Worm (Caenorhabditis elegans) whole organism, L1 larva: ENCODE measurements around the gene K09A9.8.
A peak's percentile ranks its signal among the peaks of the same experiment; 100 is the strongest.

Experiments used
- C34B4.2 ChIP-seq: sonication (generic microtip); optimal IDR thresholded peaks from 2 replicates; lab custom pipeline; 2017; ENCODE audit warnings: mild to moderate bottlenecking, missing genetic modification characterization, missing compliant biosample characterization
- F16B12.6 ChIP-seq: fragments of 150-350 bp; optimal IDR thresholded peaks from 2 replicates; lab custom pipeline; 2014; ENCODE audit warnings: missing biosample characterization, missing genetic modification characterization
- Y116A8C.19 ChIP-seq: sonication (generic microtip); optimal IDR thresholded peaks from 2 replicates; lab custom pipeline; 2016; ENCODE audit warnings: missing compliant biosample characterization, missing genetic modification characterization, borderline replicate concordance
- ces-1 ChIP-seq: fragments of 150-350 bp; optimal IDR thresholded peaks from 2 replicates; lab custom pipeline; 2014; ENCODE audit warnings: missing biosample characterization, missing genetic modification reagents, missing genetic modification characterization
- dpl-1 ChIP-seq, 3 experiments: fragments of 150-350 bp in 2 of 3; sonication (generic microtip) in 1 of 3; optimal IDR thresholded peaks; 2 replicates each; lab custom pipeline; 2014 to 2017; ENCODE audit warnings: missing biosample characterization in 3 of 3, missing genetic modification characterization in 3 of 3, missing genetic modification reagents in 3 of 3
- dsc-1 ChIP-seq: sonication (generic microtip); optimal IDR thresholded peaks from 2 replicates; lab custom pipeline; 2016; ENCODE audit warnings: mild to moderate bottlenecking, missing genetic modification characterization, missing compliant biosample characterization
- efl-1 ChIP-seq, 4 experiments: fragments of 150-350 bp; optimal IDR thresholded peaks in 3 of 4; peaks in 1 of 4; 1 replicate in 1 of 4; 2 replicates in 3 of 4; lab custom pipeline; 2014; ENCODE audit warnings: missing biosample characterization in 2 of 4, missing genetic modification characterization in 2 of 4, missing genetic modification reagents in 2 of 4
- efl-3 ChIP-seq: fragments of 200-800 bp; sonication (Bioruptor generic); optimal IDR thresholded peaks from 2 replicates; lab custom pipeline; 2018; ENCODE audit warnings: mild to moderate bottlenecking, missing genetic modification characterization, missing compliant biosample characterization
- egl-27 ChIP-seq, 2 experiments: fragments of 150-350 bp in 1 of 2; sonication (generic microtip); optimal IDR thresholded peaks; 3 replicates each; lab custom pipeline; 2017 to 2018; ENCODE audit warnings: missing biosample characterization in 2 of 2, missing genetic modification characterization in 2 of 2, missing genetic modification reagents in 2 of 2
- elt-2 ChIP-seq: sonication (generic microtip); optimal IDR thresholded peaks from 2 replicates; lab custom pipeline; 2016; ENCODE audit warnings: missing genetic modification characterization, mild to moderate bottlenecking, inconsistent platforms, missing compliant biosample characterization, missing genetic modification reagents
- fkh-4 ChIP-seq: sonication (generic microtip); optimal IDR thresholded peaks from 2 replicates; lab custom pipeline; 2016; ENCODE audit warnings: missing compliant biosample characterization, missing genetic modification characterization, borderline replicate concordance
- fkh-8 ChIP-seq: sonication (generic microtip); optimal IDR thresholded peaks from 2 replicates; lab custom pipeline; 2016; ENCODE audit warnings: mild to moderate bottlenecking, missing genetic modification characterization, missing compliant biosample characterization
- hpl-2 ChIP-seq: fragments of 150-350 bp; optimal IDR thresholded peaks from 2 replicates; lab custom pipeline; 2014; ENCODE audit warnings: missing biosample characterization, missing genetic modification reagents, missing genetic modification characterization
- irx-1 ChIP-seq: sonication (generic microtip); optimal IDR thresholded peaks from 2 replicates; lab custom pipeline; 2016; ENCODE audit warnings: missing genetic modification characterization, missing compliant biosample characterization
- lin-14 ChIP-seq: fragments of 200-800 bp; sonication (Bioruptor generic); optimal IDR thresholded peaks from 2 replicates; lab custom pipeline; 2018; ENCODE audit warnings: mild to moderate bottlenecking, missing genetic modification characterization, moderate library complexity, missing compliant biosample characterization
- lin-35 ChIP-seq, 2 experiments: fragments of 150-350 bp; optimal IDR thresholded peaks; 2 replicates each; lab custom pipeline; 2014; ENCODE audit warnings: missing biosample characterization in 2 of 2, missing genetic modification characterization in 2 of 2, missing genetic modification reagents in 2 of 2
- lir-3 ChIP-seq: sonication (generic microtip); optimal IDR thresholded peaks from 2 replicates; lab custom pipeline; 2016; ENCODE audit warnings: mild to moderate bottlenecking, missing genetic modification characterization, moderate library complexity, missing compliant biosample characterization; ENCODE audit not compliant: poor library complexity
- lsy-2 ChIP-seq, 2 experiments: fragments of 150-350 bp; optimal IDR thresholded peaks; 2 replicates each; lab custom pipeline; 2014; ENCODE audit warnings: missing biosample characterization in 2 of 2, missing genetic modification characterization in 2 of 2
- mep-1 ChIP-seq: fragments of 150-350 bp; optimal IDR thresholded peaks from 2 replicates; lab custom pipeline; 2014; ENCODE audit warnings: missing biosample characterization, missing genetic modification characterization
- nhr-19 ChIP-seq: fragments of 200-800 bp; sonication (Bioruptor generic); conservative IDR thresholded peaks from 2 replicates; pipeline ENCODE4 v1.3.6; 2022; ENCODE audit warnings: missing genetic modification characterization, missing compliant biosample characterization
- nhr-20 ChIP-seq: sonication (generic microtip); optimal IDR thresholded peaks from 2 replicates; lab custom pipeline; 2016; ENCODE audit warnings: mild to moderate bottlenecking, missing genetic modification characterization, missing compliant biosample characterization
- nhr-47 ChIP-seq: sonication (generic microtip); optimal IDR thresholded peaks from 2 replicates; lab custom pipeline; 2016; ENCODE audit warnings: mild to moderate bottlenecking, missing genetic modification characterization, moderate library complexity, missing compliant biosample characterization
- nhr-71 ChIP-seq: sonication (generic microtip); optimal IDR thresholded peaks from 2 replicates; lab custom pipeline; 2016; ENCODE audit warnings: mild to moderate bottlenecking, missing genetic modification characterization, moderate library complexity, missing compliant biosample characterization
- nhr-76 ChIP-seq: sonication (generic microtip); optimal IDR thresholded peaks from 2 replicates; lab custom pipeline; 2017; ENCODE audit warnings: missing biosample characterization, missing genetic modification characterization
- nhr-77 ChIP-seq: fragments of 150-350 bp; optimal IDR thresholded peaks from 2 replicates; lab custom pipeline; 2014; ENCODE audit warnings: missing biosample characterization, missing genetic modification characterization
- nhr-85 ChIP-seq: sonication (generic microtip); peaks from one replicate; lab custom pipeline; 2016; ENCODE audit warnings: missing genetic modification characterization, inconsistent platforms, missing compliant biosample characterization
- nhr-90 ChIP-seq: sonication (generic microtip); optimal IDR thresholded peaks from 2 replicates; lab custom pipeline; 2016; ENCODE audit warnings: mild to moderate bottlenecking, missing genetic modification characterization, missing compliant biosample characterization; ENCODE audit not compliant: poor library complexity
- pqm-1 ChIP-seq: sonication (generic microtip); optimal IDR thresholded peaks from 3 replicates; lab custom pipeline; 2017; ENCODE audit warnings: missing biosample characterization, missing genetic modification characterization
- rnt-1 ChIP-seq: sonication (generic microtip); optimal IDR thresholded peaks from 2 replicates; lab custom pipeline; 2016; ENCODE audit warnings: mild to moderate bottlenecking, missing genetic modification characterization, moderate library complexity, missing compliant biosample characterization
- snpc-4 ChIP-seq: fragments of 150-350 bp; optimal IDR thresholded peaks from 2 replicates; lab custom pipeline; 2014; ENCODE audit warnings: missing biosample characterization, missing genetic modification characterization
- snu-23 ChIP-seq: sonication (generic microtip); optimal IDR thresholded peaks from 2 replicates; lab custom pipeline; 2016; ENCODE audit warnings: missing genetic modification characterization, missing compliant biosample characterization
- sox-4 ChIP-seq: sonication (generic microtip); optimal IDR thresholded peaks from 2 replicates; lab custom pipeline; 2016; ENCODE audit warnings: missing genetic modification characterization, missing compliant biosample characterization
- swsn-7 ChIP-seq: sonication (generic microtip); optimal IDR thresholded peaks from 2 replicates; lab custom pipeline; 2016; ENCODE audit warnings: missing genetic modification characterization, missing compliant biosample characterization
- tbx-2 ChIP-seq: sonication (generic microtip); optimal IDR thresholded peaks from 2 replicates; lab custom pipeline; 2016; ENCODE audit warnings: missing genetic modification characterization, missing compliant biosample characterization
- unc-130 ChIP-seq: fragments of 150-350 bp; optimal IDR thresholded peaks from 2 replicates; lab custom pipeline; 2017; ENCODE audit warnings: missing biosample characterization, missing genetic modification characterization, inconsistent platforms
- vab-15 ChIP-seq: sonication (generic microtip); optimal IDR thresholded peaks from 2 replicates; lab custom pipeline; 2017; ENCODE audit warnings: missing genotype, mild to moderate bottlenecking, missing genetic modification characterization, missing compliant biosample characterization
- xbp-1 ChIP-seq: sonication (generic microtip); optimal IDR thresholded peaks from 2 replicates; lab custom pipeline; 2016; ENCODE audit warnings: missing genetic modification characterization, missing compliant biosample characterization
- zag-1 ChIP-seq: fragments of 150-350 bp; optimal IDR thresholded peaks from 2 replicates; lab custom pipeline; 2014; ENCODE audit warnings: missing biosample characterization, missing genetic modification characterization
- zip-4 ChIP-seq: fragments of 200-800 bp; sonication (Bioruptor generic); optimal IDR thresholded peaks from 2 replicates; lab custom pipeline; 2018; ENCODE audit warnings: mild to moderate bottlenecking, missing genetic modification characterization, moderate library complexity, missing compliant biosample characterization
- ztf-4 ChIP-seq: fragments of 150-350 bp; optimal IDR thresholded peaks from 2 replicates; lab custom pipeline; 2014; ENCODE audit warnings: missing biosample characterization, missing genetic modification characterization

K09A9.8 gene

DNA sequence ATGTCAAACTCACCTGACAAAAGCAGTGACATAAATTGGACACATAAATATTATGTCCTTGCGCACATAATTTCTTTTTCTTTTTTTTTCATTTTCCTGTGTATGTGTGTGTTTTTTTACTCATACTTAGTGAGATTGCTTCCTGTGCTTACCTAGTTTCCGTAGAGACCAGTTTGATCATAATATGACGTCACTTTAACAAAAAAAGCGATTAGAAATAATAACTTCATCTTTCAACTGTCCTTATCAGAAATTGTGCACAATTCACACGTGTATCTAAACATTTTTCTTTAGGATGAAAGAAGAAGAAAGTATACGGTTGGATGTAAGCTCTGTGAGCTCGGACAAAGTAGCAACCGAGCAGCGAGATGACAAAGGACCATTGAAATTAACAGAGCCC lies 25.1 kb upstream of the K09A9.8 start (continued):
- TF ChIP-seq lir-3 (tag; lab: Kevin White, UChicago) (no peak), C34B4.2 (tag; lab: Kevin White, UChicago) (no peak), nhr-76 (tag; lab: Kevin White, UChicago) (no peak), ces-1 (GFP tag; lab: Kevin White, UChicago) (no peak), egl-27 (tag; optimal IDR thresholded peaks at IDR 0.05; lab: Kevin White, UChicago) (no peak), Y116A8C.19 (tag; lab: Kevin White, UChicago) (no peak), efl-1 (optimal IDR thresholded peaks at IDR 0.05; lab: Kevin White, UChicago) (no peak), efl-1 (GFP tag; optimal IDR thresholded peaks at IDR 0.05 in 1 of 2; lab: Kevin White, UChicago) (peak in 1 of 2 experiments; percentile 79), lin-14 (GFP tag; lab: Kevin White, UChicago) (peak; percentile 45)

DNA sequence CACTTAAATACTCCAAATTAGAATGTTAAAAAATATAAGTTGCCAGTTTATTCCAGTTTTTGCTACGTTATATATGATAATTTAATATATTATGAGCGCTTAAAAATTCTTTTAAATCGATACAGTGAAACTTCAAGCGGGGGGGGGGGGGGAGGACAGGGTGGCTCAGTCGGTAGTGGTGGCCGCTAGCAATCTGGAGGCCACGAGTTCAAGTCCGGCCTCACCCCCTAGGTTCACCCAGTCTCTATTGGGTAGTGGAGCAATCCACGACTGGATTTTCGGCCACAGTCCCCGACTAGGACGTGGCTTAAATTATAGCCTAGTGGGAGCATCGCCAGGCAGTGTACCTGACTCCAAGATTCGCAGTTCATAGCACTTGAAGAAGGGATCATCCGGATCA lies 24.0 kb upstream of the K09A9.8 start:
- no peak for TF ChIP-seq ces-1 (GFP tag; lab: Kevin White, UChicago)
- no peak for TF ChIP-seq ztf-4 (tag; lab: Kevin White, UChicago)
- no peak for TF ChIP-seq F16B12.6
- TF ChIP-seq nhr-19 (GFP tag; lab: Robert Waterston, UW), result no peak
- no peak for TF ChIP-seq swsn-7
- TF ChIP-seq zag-1, result no peak
- TF ChIP-seq pqm-1 (tag; lab: Kevin White, UChicago), result no peak
- no peak for TF ChIP-seq lin-14 (GFP tag; lab: Kevin White, UChicago)
- TF ChIP-seq dpl-1 (GFP tag; optimal IDR thresholded peaks at IDR 0.05; lab: Kevin White, UChicago), result no peak
- TF ChIP-seq lsy-2 (tag; optimal IDR thresholded peaks at IDR 0.05; lab: Kevin White, UChicago), result no peak
- no peak for TF ChIP-seq vab-15 (tag; lab: Kevin White, UChicago)
- TF ChIP-seq fkh-4 (tag; lab: Kevin White, UChicago), result no peak

DNA sequence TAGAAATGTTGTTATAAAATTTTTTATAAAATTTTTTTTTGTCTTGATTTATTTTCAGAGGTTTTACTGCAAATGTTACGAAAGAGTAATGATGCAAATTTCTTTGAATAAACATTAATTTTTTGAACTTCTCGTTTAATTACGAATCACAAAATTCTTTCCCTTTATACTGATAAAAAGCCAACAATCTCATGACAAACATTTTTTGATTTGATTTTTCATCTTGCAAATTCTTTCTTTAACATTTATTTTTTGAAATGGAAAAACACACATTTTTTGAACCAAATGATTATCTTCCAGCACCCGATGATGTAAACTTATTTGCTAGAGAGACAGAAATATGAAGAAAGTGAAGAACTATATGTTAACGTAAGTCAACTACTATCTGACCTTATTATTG lies 23.2 kb upstream of the K09A9.8 start, which contains the start of gene K09E9.1:
TSS of gene K09E9.1 (plus strand) at position 301 of the 400 bp plus-strand sequence.
- TF ChIP-seq fkh-8 (tag; lab: Kevin White, UChicago), result no peak
- TF ChIP-seq nhr-20, result no peak
- TF ChIP-seq nhr-47, result no peak
- TF ChIP-seq elt-2 (tag; lab: Kevin White, UChicago), result no peak
- TF ChIP-seq efl-3 (GFP tag; lab: Kevin White, UChicago), result no peak
- no peak for TF ChIP-seq snpc-4 (tag; lab: Kevin White, UChicago)
- TF ChIP-seq egl-27 (tag; optimal IDR thresholded peaks at IDR 0.05; lab: Kevin White, UChicago), result no peak
- TF ChIP-seq zip-4 (GFP tag; lab: Kevin White, UChicago), result no peak
- no peak for TF ChIP-seq nhr-19 (GFP tag; lab: Robert Waterston, UW)
- no peak for TF ChIP-seq hpl-2
- no peak for TF ChIP-seq xbp-1

DNA sequence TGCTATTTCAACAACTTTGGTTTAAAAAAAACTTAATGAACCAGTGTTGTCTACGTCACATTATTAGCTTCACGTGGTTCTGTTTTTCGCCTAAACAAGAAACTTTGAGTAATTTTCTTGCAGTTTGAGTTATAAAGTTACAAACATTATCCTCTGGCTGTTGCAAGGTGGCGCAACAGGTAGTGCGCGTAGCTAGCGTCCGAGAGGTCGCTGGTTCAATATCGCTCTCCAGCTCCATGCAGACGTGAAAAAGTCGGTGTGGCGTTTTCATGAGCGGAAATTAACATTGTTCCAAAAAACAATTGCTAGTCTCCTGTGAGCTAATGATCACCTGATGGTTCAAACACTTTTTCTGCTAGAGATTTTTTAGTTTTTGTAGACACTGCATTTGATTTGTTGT lies 22.3 kb upstream of the K09A9.8 start:
- TF ChIP-seq nhr-71 (tag; lab: Kevin White, UChicago), result peak; percentile 61
- no peak for TF ChIP-seq irx-1 (tag; lab: Kevin White, UChicago)
- no peak for TF ChIP-seq F16B12.6
- TF ChIP-seq nhr-20, result peak; percentile 32
- peak; percentile 37 for TF ChIP-seq elt-2 (tag; lab: Kevin White, UChicago)
- TF ChIP-seq nhr-85 (tag; lab: Kevin White, UChicago), result peak; percentile 76
- peak; percentile 62 for TF ChIP-seq fkh-8 (tag; lab: Kevin White, UChicago)
- TF ChIP-seq nhr-77 (tag; lab: Kevin White, UChicago), result no peak
- TF ChIP-seq nhr-47, result peak; percentile 59
- peak; percentile 1 for TF ChIP-seq lir-3 (tag; lab: Kevin White, UChicago)
- TF ChIP-seq tbx-2 (tag; lab: Kevin White, UChicago), result no peak
- peak; percentile 36 for TF ChIP-seq nhr-19 (GFP tag; lab: Robert Waterston, UW)
- peak; percentile 50 for TF ChIP-seq snu-23 (GFP tag; lab: Kevin White, UChicago)
- TF ChIP-seq xbp-1, result no peak
- peak in 1 of 2 experiments; percentile 27 for TF ChIP-seq lin-35 (GFP tag; optimal IDR thresholded peaks at IDR 0.05; lab: Kevin White, UChicago)
- peak; percentile 34 for TF ChIP-seq lin-14 (GFP tag; lab: Kevin White, UChicago)
- TF ChIP-seq nhr-90 (tag; lab: Kevin White, UChicago), result peak; percentile 28
- TF ChIP-seq mep-1 (tag; lab: Kevin White, UChicago), result peak; percentile 37
- peak; percentile 36 for TF ChIP-seq rnt-1 (tag; lab: Kevin White, UChicago)
- TF ChIP-seq swsn-7, result peak; percentile 11
- no peak for TF ChIP-seq unc-130 (tag; lab: Kevin White, UChicago)
- TF ChIP-seq dsc-1 (tag; lab: Kevin White, UChicago), result no peak
- TF ChIP-seq sox-4 (tag; lab: Kevin White, UChicago), result no peak
